Worm (Caenorhabditis elegans) whole organism, midembryonic: ENCODE measurements around the gene C23F12.4.

Experiments used
- cog-1 ChIP-seq: sonication (generic microtip); optimal IDR thresholded peaks from 2 replicates; lab custom pipeline; 2016; ENCODE audit warnings: missing genetic modification characterization, missing compliant biosample characterization
- flt-1 ChIP-seq: fragments of 200-800 bp; sonication (Bioruptor generic); IDR thresholded peaks from 2 replicates; pipeline ENCODE4 v1.3.6; 2022; ENCODE audit warnings: missing genetic modification characterization, missing compliant biosample characterization
- klf-2 ChIP-seq: fragments of 200-800 bp; sonication (Bioruptor generic); conservative IDR thresholded peaks from 2 replicates; pipeline ENCODE4 v1.3.6; 2022; ENCODE audit warnings: missing genetic modification reagents, missing genetic modification characterization, missing compliant biosample characterization
- med-1 ChIP-seq: sonication (generic microtip); optimal IDR thresholded peaks from 2 replicates; lab custom pipeline; 2017; ENCODE audit warnings: missing genetic modification characterization, mild to moderate bottlenecking, missing compliant biosample characterization, antibody characterized with exemption, missing genetic modification reagents; ENCODE audit not compliant: insufficient read depth
- tab-1 ChIP-seq: fragments of 200-800 bp; sonication (Bioruptor generic); IDR thresholded peaks from 2 replicates; pipeline ENCODE4 v1.3.6; 2022; ENCODE audit warnings: missing genetic modification characterization, missing compliant biosample characterization
- ztf-29 ChIP-seq: fragments of 200-800 bp; sonication (Bioruptor generic); IDR thresholded peaks from 2 replicates; pipeline ENCODE4 v1.3.6; 2022; ENCODE audit warnings: missing genetic modification reagents, missing genetic modification characterization, missing compliant biosample characterization

DNA sequence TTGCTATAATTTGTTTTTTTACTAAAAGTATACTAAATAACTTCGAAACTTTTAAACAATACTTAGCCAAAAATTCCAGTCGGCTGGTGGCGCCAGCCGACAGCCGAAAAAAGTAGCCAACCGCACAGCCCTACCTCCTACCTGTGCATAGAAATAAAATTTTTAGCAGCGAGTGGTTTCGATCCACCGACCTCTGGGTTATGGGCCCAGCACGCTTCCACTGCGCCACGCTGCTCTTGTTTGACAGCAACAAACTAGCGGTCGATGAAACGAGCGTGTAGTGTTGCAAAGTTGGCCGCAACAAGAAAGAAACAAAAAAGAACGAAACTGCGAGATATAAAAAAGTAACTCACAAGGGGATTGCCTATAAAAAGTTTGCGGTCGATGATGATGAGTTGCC is 14.2 kb upstream of the C23F12.4 start:
- TF ChIP-seq ztf-29 (GFP tag; lab: Robert Waterston, UW), result no peak
- TF ChIP-seq tab-1 (GFP tag; lab: Robert Waterston, UW), result peak; percentile 63; the same call in 1 of the 2 replicates
- TF ChIP-seq klf-2 (GFP tag; lab: Robert Waterston, UW), result no peak
- TF ChIP-seq med-1 (GFP tag; lab: Kevin White, UChicago), result no peak
- no peak for TF ChIP-seq cog-1 (tag; lab: Kevin White, UChicago)
- TF ChIP-seq flt-1 (GFP tag; lab: Robert Waterston, UW), result peak; percentile 82
